Fruit fly (Drosophila melanogaster) Kc167 (cell line): ENCODE measurements around the gene Sfp79B.

ENCODE experiments used
- Myc ChIP-seq: fragments of >200 bp; optimal IDR thresholded peaks from 2 replicates; lab custom pipeline; 2017; ENCODE audit warnings: missing external identifiers
- Sin3A ChIP-seq: fragments of >200 bp; optimal IDR thresholded peaks from 2 replicates; lab custom pipeline; 2018; ENCODE audit warnings: missing external identifiers
- h ChIP-seq: fragments of >200 bp; optimal IDR thresholded peaks from 3 replicates; lab custom pipeline; 2018; ENCODE audit warnings: missing external identifiers
- insv ChIP-seq: fragments of >200 bp; optimal IDR thresholded peaks from 3 replicates; lab custom pipeline; 2018; ENCODE audit warnings: missing external identifiers
- psq ChIP-seq: fragments of >200 bp; optimal IDR thresholded peaks from 2 replicates; lab custom pipeline; 2017; ENCODE audit warnings: missing external identifiers

dm6 chr3L:22065694-22066093 is 14.4 kb upstream of the Sfp79B start, which contains the start of gene CG14561:
- TF ChIP-seq insv (lab: Kevin White, UChicago) (no peak), Myc (lab: Kevin White, UChicago) (no peak), Sin3A (lab: Kevin White, UChicago) (no peak), h (lab: Kevin White, UChicago) (no peak), psq (lab: Kevin White, UChicago) (no peak)
